Fruit fly (Drosophila melanogaster) whole organism, embryonic: ENCODE measurements around the gene CG43093.

Experiments
- C15 ChIP-seq: fragments of 200-800 bp; sonication (Bioruptor generic); IDR thresholded peaks from 3 replicates; pipeline ENCODE4 v1.3.6; 2022; ENCODE audit warnings: missing biosample characterization, missing genetic modification characterization
- CG11398 ChIP-seq: fragments of 200-800 bp; sonication (Bioruptor generic); optimal IDR thresholded peaks from 2 replicates; lab custom pipeline; 2016; ENCODE audit warnings: missing biosample characterization, missing genetic modification characterization
- CG11504 ChIP-seq: fragments of 200-800 bp; sonication (Bioruptor generic); optimal IDR thresholded peaks from 3 replicates; lab custom pipeline; 2019; ENCODE audit warnings: missing biosample characterization, mild to moderate bottlenecking, missing genetic modification characterization, moderate library complexity
- CG12659 ChIP-seq: fragments of 200-800 bp; sonication (Bioruptor generic); optimal IDR thresholded peaks from 3 replicates; lab custom pipeline; 2017; ENCODE audit warnings: mild to moderate bottlenecking, missing biosample characterization, missing genetic modification reagents, missing genetic modification characterization
- CG18262 ChIP-seq: fragments of 200-800 bp; optimal IDR thresholded peaks from 3 replicates; lab custom pipeline; 2019; ENCODE audit warnings: missing biosample characterization, mild to moderate bottlenecking, missing genetic modification characterization, moderate library complexity
- CG18619 ChIP-seq: fragments of 200-800 bp; sonication (Bioruptor generic); optimal IDR thresholded peaks from 3 replicates; lab custom pipeline; 2017; ENCODE audit warnings: missing biosample characterization, mild to moderate bottlenecking, missing genetic modification characterization
- CG2120 ChIP-seq: fragments of 200-800 bp; sonication (Bioruptor generic); optimal IDR thresholded peaks from 3 replicates; lab custom pipeline; 2016; ENCODE audit warnings: missing biosample characterization, missing genetic modification characterization
- CG2875 ChIP-seq: fragments of 200-800 bp; sonication (Bioruptor generic); optimal IDR thresholded peaks from 2 replicates; lab custom pipeline; 2017; ENCODE audit warnings: missing biosample characterization, mild to moderate bottlenecking, missing genetic modification characterization, missing genetic modification reagents
- CG3407 ChIP-seq: fragments of 200-800 bp; sonication (Bioruptor generic); optimal IDR thresholded peaks from 2 replicates; lab custom pipeline; 2018; ENCODE audit warnings: missing biosample characterization, mild to moderate bottlenecking, missing genetic modification characterization
- CG3838 ChIP-seq: fragments of 200-800 bp; sonication (Bioruptor generic); optimal IDR thresholded peaks from 3 replicates; lab custom pipeline; 2016; ENCODE audit warnings: missing biosample characterization, missing genetic modification characterization
- CG43689 ChIP-seq: fragments of 200-800 bp; sonication (Bioruptor generic); IDR thresholded peaks from 2 replicates; pipeline ENCODE4 v1.3.6; 2022; ENCODE audit warnings: missing biosample characterization, missing genetic modification characterization
- CG6272 ChIP-seq: fragments of 200-800 bp; sonication (Bioruptor generic); IDR thresholded peaks from 2 replicates; pipeline ENCODE4 v1.3.6; 2022; ENCODE audit warnings: missing biosample characterization, missing genetic modification characterization
- CG7271 ChIP-seq: fragments of 200-800 bp; sonication (Bioruptor generic); optimal IDR thresholded peaks from 2 replicates; lab custom pipeline; 2018; ENCODE audit warnings: missing biosample characterization, mild to moderate bottlenecking, missing genetic modification characterization, moderate library complexity
- CG9817 ChIP-seq: fragments of 200-800 bp; sonication (Bioruptor generic); optimal IDR thresholded peaks from 2 replicates; lab custom pipeline; 2018; ENCODE audit warnings: missing biosample characterization, mild to moderate bottlenecking, missing genetic modification characterization, moderate library complexity
- CG9932 ChIP-seq: fragments of 200-800 bp; sonication (Bioruptor generic); IDR thresholded peaks from 2 replicates; pipeline ENCODE4 v1.3.6; 2022; ENCODE audit warnings: missing biosample characterization, missing genetic modification characterization
- CHES-1-like ChIP-seq: fragments of 200-800 bp; sonication (Bioruptor generic); optimal IDR thresholded peaks from 2 replicates; lab custom pipeline; 2016; ENCODE audit warnings: missing biosample characterization, missing genetic modification characterization
- Dek ChIP-seq: fragments of 200-800 bp; sonication (Bioruptor generic); optimal IDR thresholded peaks from 3 replicates; lab custom pipeline; 2019; ENCODE audit warnings: missing biosample characterization, mild to moderate bottlenecking, missing genetic modification characterization, moderate library complexity
- Dip2 ChIP-seq: fragments of 200-800 bp; sonication (Bioruptor generic); IDR thresholded peaks from 2 replicates; pipeline ENCODE4 v1.3.6; 2022; ENCODE audit warnings: missing biosample characterization, missing genetic modification characterization
- Hmr ChIP-seq: fragments of 200-800 bp; sonication (Bioruptor generic); optimal IDR thresholded peaks from 3 replicates; lab custom pipeline; 2017; ENCODE audit warnings: mild to moderate bottlenecking, missing biosample characterization, missing genetic modification reagents, missing genetic modification characterization
- Hr3 ChIP-seq: fragments of 200-800 bp; sonication (Bioruptor generic); optimal IDR thresholded peaks from 3 replicates; lab custom pipeline; 2016; ENCODE audit warnings: missing biosample characterization, missing genetic modification characterization
- Mad ChIP-seq: fragments of 200-800 bp; sonication (Bioruptor generic); optimal IDR thresholded peaks from 2 replicates; lab custom pipeline; 2016; ENCODE audit warnings: missing biosample characterization, missing genetic modification characterization
- NFAT ChIP-seq: fragments of 200-800 bp; sonication (Bioruptor generic); IDR thresholded peaks from 2 replicates; pipeline ENCODE4 v1.3.6; 2022; ENCODE audit warnings: missing biosample characterization, missing genetic modification characterization
- NK7.1 ChIP-seq: fragments of 200-800 bp; sonication (Bioruptor generic); optimal IDR thresholded peaks from 3 replicates; lab custom pipeline; 2016; ENCODE audit warnings: missing biosample characterization, missing genetic modification characterization
- Poxn ChIP-seq: fragments of 200-800 bp; sonication (Bioruptor generic); IDR thresholded peaks from 2 replicates; pipeline ENCODE4 v1.3.6; 2022; ENCODE audit warnings: missing biosample characterization, missing genetic modification characterization
- Scr ChIP-seq: fragments of 200-800 bp; sonication (Bioruptor generic); IDR thresholded peaks from 2 replicates; pipeline ENCODE4 v1.3.6; 2022; ENCODE audit warnings: missing biosample characterization, missing genetic modification characterization; ENCODE audit not compliant: partially characterized antibody
- Sox100B ChIP-seq: fragments of 200-800 bp; sonication (Bioruptor generic); optimal IDR thresholded peaks from 3 replicates; lab custom pipeline; 2018; ENCODE audit warnings: missing biosample characterization, mild to moderate bottlenecking, missing genetic modification characterization
- Sox102F ChIP-seq: fragments of 200-800 bp; sonication (Bioruptor generic); optimal IDR thresholded peaks from 2 replicates; lab custom pipeline; 2018; ENCODE audit warnings: missing biosample characterization, mild to moderate bottlenecking, missing genetic modification characterization, moderate library complexity
- ase ChIP-seq: fragments of 200-800 bp; sonication (Bioruptor generic); IDR thresholded peaks from 3 replicates; pipeline ENCODE4 v1.3.6; 2022; ENCODE audit warnings: missing biosample characterization, missing genetic modification characterization
- bigmax ChIP-seq: fragments of 200-800 bp; sonication (Bioruptor generic); optimal IDR thresholded peaks from 2 replicates; lab custom pipeline; 2018; ENCODE audit warnings: missing biosample characterization, mild to moderate bottlenecking, missing genetic modification characterization
- bowl ChIP-seq: fragments of 200-800 bp; sonication (Bioruptor generic); IDR thresholded peaks from 2 replicates; pipeline ENCODE4 v1.3.6; 2022; ENCODE audit warnings: missing biosample characterization, missing genetic modification characterization
- bsh ChIP-seq, 2 experiments: fragments of 200-800 bp; sonication (Bioruptor generic); optimal IDR thresholded peaks; 2 replicates each; lab custom pipeline; 2017 to 2018; ENCODE audit warnings: mild to moderate bottlenecking in 2 of 2, missing biosample characterization in 2 of 2, missing genetic modification characterization in 2 of 2, moderate library complexity in 1 of 2
- cas ChIP-seq: fragments of 200-800 bp; sonication (Bioruptor generic); IDR thresholded peaks from 2 replicates; pipeline ENCODE4 v1.3.6; 2022; ENCODE audit warnings: missing biosample characterization, missing genetic modification characterization
- cwo ChIP-seq: fragments of 200-800 bp; sonication (Bioruptor generic); optimal IDR thresholded peaks from 3 replicates; lab custom pipeline; 2017; ENCODE audit warnings: missing biosample characterization, missing genetic modification characterization, mild to moderate bottlenecking, moderate library complexity, missing genetic modification reagents
- dimm ChIP-seq: fragments of 200-800 bp; sonication (Bioruptor generic); IDR thresholded peaks from 2 replicates; pipeline ENCODE4 v1.3.6; 2022; ENCODE audit warnings: missing biosample characterization, missing genetic modification characterization
- dmrt99B ChIP-seq: fragments of 200-800 bp; sonication (Bioruptor generic); optimal IDR thresholded peaks from 2 replicates; lab custom pipeline; 2018; ENCODE audit warnings: missing biosample characterization, mild to moderate bottlenecking, missing genetic modification characterization, moderate library complexity
- en ChIP-seq: fragments of 200-800 bp; sonication (Bioruptor generic); optimal IDR thresholded peaks from 2 replicates; lab custom pipeline; 2016; ENCODE audit warnings: missing biosample characterization, missing genetic modification characterization
- eve ChIP-seq, 2 experiments: fragments of >200 bp; optimal IDR thresholded peaks; 2 replicates each; lab custom pipeline; 2017; ENCODE audit warnings: missing biosample characterization in 2 of 2, missing genetic modification characterization in 2 of 2
- gsb ChIP-seq: fragments of 200-800 bp; sonication (Bioruptor generic); IDR thresholded peaks from 2 replicates; pipeline ENCODE4 v1.3.6; 2022; ENCODE audit warnings: missing biosample characterization, missing genetic modification characterization
- ham ChIP-seq: fragments of 200-800 bp; sonication (Bioruptor generic); IDR thresholded peaks from 2 replicates; pipeline ENCODE4 v1.3.6; 2022; ENCODE audit warnings: missing biosample characterization, missing genetic modification characterization
- hth ChIP-seq: fragments of >200 bp; optimal IDR thresholded peaks from 2 replicates; lab custom pipeline; 2017; ENCODE audit warnings: inconsistent platforms
- lmd ChIP-seq: fragments of 200-800 bp; sonication (Bioruptor generic); IDR thresholded peaks from 2 replicates; pipeline ENCODE4 v1.3.6; 2022; ENCODE audit warnings: missing biosample characterization, missing genetic modification characterization
- nerfin-1 ChIP-seq: fragments of 200-800 bp; sonication (Bioruptor generic); optimal IDR thresholded peaks from 3 replicates; lab custom pipeline; 2019; ENCODE audit warnings: missing biosample characterization, mild to moderate bottlenecking, missing genetic modification characterization, moderate library complexity
- pzg ChIP-seq: fragments of 200-800 bp; sonication (Bioruptor generic); optimal IDR thresholded peaks from 3 replicates; lab custom pipeline; 2018; ENCODE audit warnings: missing biosample characterization, mild to moderate bottlenecking, missing genetic modification characterization, moderate library complexity
- ro ChIP-seq: fragments of 200-800 bp; sonication (Bioruptor generic); IDR thresholded peaks from 2 replicates; pipeline ENCODE4 v1.3.6; 2022; ENCODE audit warnings: missing biosample characterization, missing genetic modification characterization
- sc ChIP-seq, 3 experiments: fragments of >200 bp in 2 of 3; fragments of 200-800 bp in 1 of 3; sonication (Bioruptor generic) in 1 of 3; optimal IDR thresholded peaks; 2 replicates in 2 of 3; 3 replicates in 1 of 3; lab custom pipeline; 2017; ENCODE audit warnings: mild to moderate bottlenecking in 1 of 3, missing biosample characterization in 1 of 3, missing genetic modification characterization in 1 of 3, missing genetic modification reagents in 1 of 3
- sim ChIP-seq: fragments of 200-800 bp; sonication (Bioruptor generic); IDR thresholded peaks from 2 replicates; pipeline ENCODE4 v1.3.6; 2022; ENCODE audit warnings: missing biosample characterization, missing genetic modification characterization
- slp2 ChIP-seq: fragments of 200-800 bp; sonication (Bioruptor generic); optimal IDR thresholded peaks from 2 replicates; lab custom pipeline; 2016; ENCODE audit warnings: missing biosample characterization, missing genetic modification characterization
- sna ChIP-seq: fragments of 200-800 bp; sonication (Bioruptor generic); IDR thresholded peaks from 2 replicates; pipeline ENCODE4 v1.3.6; 2022; ENCODE audit warnings: missing biosample characterization, missing genetic modification characterization; ENCODE audit not compliant: partially characterized antibody
- vvl ChIP-seq: fragments of 200-800 bp; sonication (Bioruptor generic); IDR thresholded peaks from 2 replicates; pipeline ENCODE4 v1.3.6; 2022; ENCODE audit warnings: missing biosample characterization, missing genetic modification characterization

The CG43093 gene

DNA sequence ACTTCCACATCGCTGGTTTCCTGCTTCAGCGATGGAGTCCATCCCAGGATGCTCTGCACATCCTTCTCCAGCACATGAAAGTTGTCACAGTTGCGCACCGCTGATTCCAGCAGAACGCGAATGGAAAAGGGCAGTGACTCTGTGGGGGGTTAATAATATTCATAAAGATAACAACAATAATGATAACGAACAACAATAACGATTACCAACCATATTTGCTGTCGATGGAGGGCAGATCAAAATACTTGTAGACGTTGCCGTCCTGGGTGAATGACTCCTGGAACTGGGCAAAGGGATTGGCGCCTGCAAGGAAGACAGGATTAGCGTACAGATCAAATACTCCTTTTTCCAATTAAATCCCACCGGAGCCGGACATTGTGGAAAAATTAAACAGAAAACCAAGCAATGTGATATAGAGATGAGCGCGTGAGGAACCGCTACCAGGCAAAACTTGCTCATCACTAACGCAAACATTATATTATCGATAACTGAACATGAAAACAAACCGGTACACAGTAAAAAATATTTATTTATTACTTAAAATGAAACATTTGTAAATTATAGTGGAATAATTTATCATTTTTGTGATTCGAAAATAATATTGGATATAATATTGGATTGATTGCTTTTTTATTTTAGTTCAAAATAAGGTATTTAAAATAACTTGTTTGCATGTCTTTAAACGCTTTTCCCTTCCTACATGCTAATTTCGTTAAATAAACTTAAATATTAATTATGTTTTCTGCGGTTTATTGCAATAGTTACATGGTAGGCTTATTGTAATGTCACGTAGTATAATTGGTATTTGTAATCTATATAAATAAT, 45.7 kb downstream of the CG43093 start, which contains the start of gene Irp-1A (continued):
- no peak for TF ChIP-seq Poxn
- TF ChIP-seq CG7271, result peak; percentile 80
- TF ChIP-seq dmrt99B (tag; lab: Kevin White, UChicago), result peak; percentile 83
- TF ChIP-seq CG18262 (tag; lab: Kevin White, UChicago), result peak; percentile 85
- TF ChIP-seq Scr, result peak; percentile 90
- no peak for TF ChIP-seq C15 (GFP tag; lab: Robert Waterston, UW)
- TF ChIP-seq Sox100B, result peak; percentile 81
- no peak for TF ChIP-seq sc (optimal IDR thresholded peaks at IDR 0.05; lab: Kevin White, UChicago)
- no peak for TF ChIP-seq sc (GFP tag; optimal IDR thresholded peaks at IDR 0.05; lab: Kevin White, UChicago)
- peak; percentile 44 for TF ChIP-seq CG3407 (GFP tag; lab: Kevin White, UChicago)
- no peak for TF ChIP-seq CG11398 (GFP tag; lab: Kevin White, UChicago)
- TF ChIP-seq cwo (GFP tag; lab: Kevin White, UChicago), result peak; percentile 60
- peak; percentile 77 for TF ChIP-seq Hmr (GFP tag; lab: Kevin White, UChicago)
- TF ChIP-seq CG11504 (tag; lab: Kevin White, UChicago), result peak; percentile 85
- no peak for TF ChIP-seq hth
- peak; percentile 78 for TF ChIP-seq sna (GFP tag; lab: Robert Waterston, UW)
- peak; percentile 72 for TF ChIP-seq Hr3 (GFP tag; lab: Kevin White, UChicago)
- peak; percentile 80 for TF ChIP-seq Dek
- TF ChIP-seq gsb (GFP tag; lab: Robert Waterston, UW), result peak; percentile 51; the same call in 1 of the 2 replicates
- TF ChIP-seq Dip2, result no peak
- no peak for TF ChIP-seq CG3838 (GFP tag; lab: Kevin White, UChicago)
- peak; percentile 78 for TF ChIP-seq CG2120 (GFP tag; lab: Kevin White, UChicago)
- TF ChIP-seq CHES-1-like (GFP tag; lab: Kevin White, UChicago), result peak; percentile 58
- peak; percentile 84 for TF ChIP-seq CG9932 (GFP tag; lab: Robert Waterston, UW)
- no peak for TF ChIP-seq dimm (GFP tag; lab: Robert Waterston, UW)
- peak; percentile 88 for TF ChIP-seq CG12659 (GFP tag; lab: Kevin White, UChicago)
- peak; percentile 64; the same call in 1 of the 2 replicates for TF ChIP-seq NFAT (GFP tag; lab: Robert Waterston, UW)
- no peak for TF ChIP-seq CG43689 (GFP tag; lab: Robert Waterston, UW)
- peak; percentile 66 for TF ChIP-seq nerfin-1 (tag; lab: Kevin White, UChicago)
- TF ChIP-seq ro (GFP tag; lab: Robert Waterston, UW), result no peak
- peak; percentile 61 for TF ChIP-seq CG6272 (GFP tag; lab: Robert Waterston, UW)
- TF ChIP-seq lmd, result peak; percentile 72
- TF ChIP-seq pzg (GFP tag; lab: Kevin White, UChicago), result peak; percentile 59
- no peak for TF ChIP-seq NK7.1 (GFP tag; lab: Kevin White, UChicago)
- peak; percentile 44 for TF ChIP-seq CG2875 (GFP tag; lab: Kevin White, UChicago)
- TF ChIP-seq slp2, result no peak
- TF ChIP-seq ham, result no peak
- TF ChIP-seq bsh (GFP tag; optimal IDR thresholded peaks at IDR 0.05; lab: Kevin White, UChicago), result peak in 1 of 2 experiments; percentile 83
- TF ChIP-seq vvl (GFP tag; lab: Robert Waterston, UW), result peak; percentile 90
- TF ChIP-seq Sox102F (GFP tag; lab: Kevin White, UChicago), result peak; percentile 80
- no peak for TF ChIP-seq eve (GFP tag; optimal IDR thresholded peaks at IDR 0.05; lab: Kevin White, UChicago)
- no peak for TF ChIP-seq Mad (GFP tag; lab: Kevin White, UChicago)
- peak; percentile 8; the same call in 1 of the 2 replicates for TF ChIP-seq sim (GFP tag; lab: Robert Waterston, UW)
- TF ChIP-seq CG18619 (GFP tag; lab: Kevin White, UChicago), result peak; percentile 47
- peak; percentile 59 for TF ChIP-seq CG9817
- TF ChIP-seq bowl, result 0 out of 2 replicates have a peak, but pooled peaks have one; percentile 23
- TF ChIP-seq cas (GFP tag; lab: Robert Waterston, UW), result peak; percentile 28; the same call in 1 of the 2 replicates
- peak; percentile 59; the same call in 2 of the 3 replicates for TF ChIP-seq ase (GFP tag; lab: Robert Waterston, UW)
- no peak for TF ChIP-seq en (GFP tag; lab: Kevin White, UChicago)
- TF ChIP-seq bigmax (GFP tag; lab: Kevin White, UChicago), result no peak
